Fruit fly (Drosophila melanogaster) whole organism, larva: ENCODE measurements around the gene CG11694.

Experiments
- noc ChIP-seq: fragments of 200-800 bp; sonication (Bioruptor generic); optimal IDR thresholded peaks from 3 replicates; lab custom pipeline; 2019; ENCODE audit warnings: missing biosample characterization, mild to moderate bottlenecking, missing genetic modification characterization, moderate library complexity

Gene CG11694

dm6 chr3R:8310678-8311077 is 1.3 kb downstream of the CG11694 start, which contains the start of gene CG11693:
Gene CG11693 (minus strand): TSS chr3R:8310778.
- no peak for TF ChIP-seq noc (tag; lab: Kevin White, UChicago)

dm6 chr3R:8308515-8308959 is 3.4 kb downstream of the CG11694 start, which contains the start of gene tex:
Gene tex (minus strand): TSS chr3R:8308645.
- no peak for TF ChIP-seq noc (tag; lab: Kevin White, UChicago)

- TF ChIP-seq noc (tag; lab: Kevin White, UChicago): no peak
Measured at dm6 chr3R:8307283-8307682, 4.7 kb downstream of the CG11694 start.

- no peak for TF ChIP-seq noc (tag; lab: Kevin White, UChicago)
Measured at dm6 chr3R:8306927-8307261, 5.0 kb downstream of the CG11694 start.

- TF ChIP-seq noc (tag; lab: Kevin White, UChicago): no peak
Measured at dm6 chr3R:8306188-8306926, 5.6 kb downstream of the CG11694 start.

- TF ChIP-seq noc (tag; lab: Kevin White, UChicago): no peak
Measured at dm6 chr3R:8305110-8305509, 6.8 kb downstream of the CG11694 start, which contains the start of gene Sgt1. Gene Sgt1 (minus strand): TSS chr3R:8305274.

- no peak for TF ChIP-seq noc (tag; lab: Kevin White, UChicago)
Measured at dm6 chr3R:8303848-8304247, 8.1 kb downstream of the CG11694 start, which contains the start of gene nac. Gene nac (minus strand): TSS chr3R:8304023.

dm6 chr3R:8300928-8301752 is 10.8 kb downstream of the CG11694 start, which contains the start of the genes CG9626 and mRpL1:
Gene CG9626 (minus strand): TSS chr3R:8300978.
Gene mRpL1 (plus strand): TSS chr3R:8301440.
- TF ChIP-seq noc (tag; lab: Kevin White, UChicago): no peak

- no peak for TF ChIP-seq noc (tag; lab: Kevin White, UChicago)
Measured at dm6 chr3R:8292034-8292433, 19.9 kb downstream of the CG11694 start, which contains the start of gene CG31463. Gene CG31463 (plus strand): TSS chr3R:8292335.

- no peak for TF ChIP-seq noc (tag; lab: Kevin White, UChicago)
Measured at dm6 chr3R:8290940-8291339, 21.0 kb downstream of the CG11694 start, which contains the start of gene CG31464. Gene CG31464 (plus strand): TSS chr3R:8291240.

- no peak for TF ChIP-seq noc (tag; lab: Kevin White, UChicago)
Measured at dm6 chr3R:8290478-8290877, 21.5 kb downstream of the CG11694 start, which contains the start of gene CG11672. Gene CG11672 (minus strand): TSS chr3R:8290578.

dm6 chr3R:8288790-8289189 is 23.1 kb downstream of the CG11694 start:
- TF ChIP-seq noc (tag; lab: Kevin White, UChicago): no peak

- no peak for TF ChIP-seq noc (tag; lab: Kevin White, UChicago)
Measured at dm6 chr3R:8287697-8288096, 24.2 kb downstream of the CG11694 start, which contains the start of gene Nazo. Gene Nazo (plus strand): TSS chr3R:8287876.

dm6 chr3R:8285727-8286344 is 26.1 kb downstream of the CG11694 start:
- TF ChIP-seq noc (tag; lab: Kevin White, UChicago): no peak

dm6 chr3R:8284234-8284633 is 27.7 kb downstream of the CG11694 start:
- TF ChIP-seq noc (tag; lab: Kevin White, UChicago): no peak
